Fruit fly (Drosophila melanogaster): ENCODE data around the gene Grl36b.

Grl36b gene

dm6 chr2L:18148552-18149219, 23.1 kb upstream of the Grl36b start (continued):
- peak in 1 of 3 experiments; percentile 52 for TF ChIP-seq lola (GFP tag; optimal IDR thresholded peaks at IDR 0.05)
- no peak for TF ChIP-seq inv (GFP tag; IDR thresholded peaks at IDR 0.05; ENCODE audit: partially characterized antibody)
- TF ChIP-seq sob (GFP tag; IDR thresholded peaks at IDR 0.05): peak; percentile 66; the same call in 1 of the 2 replicates
- TF ChIP-seq Chrac-16 (GFP tag; optimal IDR thresholded peaks at IDR 0.05): no peak
- TF ChIP-seq CG4617 (GFP tag; optimal IDR thresholded peaks at IDR 0.05; ENCODE audit: borderline replicate concordance): no peak
- no peak for TF ChIP-seq Lpt (GFP tag; optimal IDR thresholded peaks at IDR 0.05)
- peak; percentile 64 for TF ChIP-seq CG5180 (GFP tag; optimal IDR thresholded peaks at IDR 0.05)
- peak; percentile 73 for TF ChIP-seq CG15514 (GFP tag; optimal IDR thresholded peaks at IDR 0.05)
- TF ChIP-seq CG32532 (GFP tag; IDR thresholded peaks at IDR 0.05): peak; percentile 30; the same call in 1 of the 2 replicates
- no peak for TF ChIP-seq CG8478 (optimal IDR thresholded peaks at IDR 0.05)
- TF ChIP-seq vfl (GFP tag; optimal IDR thresholded peaks at IDR 0.05): no peak
- TF ChIP-seq Gug (GFP tag; IDR thresholded peaks at IDR 0.05): no peak
- peak; percentile 67 for TF ChIP-seq Fer3 (tag; optimal IDR thresholded peaks at IDR 0.05)
- peak; percentile 47 for TF ChIP-seq Jarid2 (GFP tag; optimal IDR thresholded peaks at IDR 0.05)
- no peak for TF ChIP-seq nmo (GFP tag; optimal IDR thresholded peaks at IDR 0.05)
- TF ChIP-seq CG31388 (GFP tag; optimal IDR thresholded peaks at IDR 0.05): no peak
- TF ChIP-seq ara (GFP tag; IDR thresholded peaks at IDR 0.05): peak; percentile 71; the same call in 1 of the 2 replicates
- TF ChIP-seq Scr (GFP tag; IDR thresholded peaks at IDR 0.05; ENCODE audit: partially characterized antibody): no peak
- TF ChIP-seq cato (GFP tag; optimal IDR thresholded peaks at IDR 0.05; ENCODE audit: borderline replicate concordance): no peak
- no peak for TF ChIP-seq CG14667 (GFP tag; IDR thresholded peaks at IDR 0.05)
- TF ChIP-seq CG7839 (tag; optimal IDR thresholded peaks at IDR 0.05): peak; percentile 25
- TF ChIP-seq schlank (tag; optimal IDR thresholded peaks at IDR 0.05): peak; percentile 82
- TF ChIP-seq CG3847 (GFP tag; IDR thresholded peaks at IDR 0.05): no peak
- TF ChIP-seq knrl (GFP tag; IDR thresholded peaks at IDR 0.05; ENCODE audit: partially characterized antibody): no peak
- TF ChIP-seq Side (GFP tag; optimal IDR thresholded peaks at IDR 0.05): peak; percentile 49
- no peak for TF ChIP-seq sisA (GFP tag; IDR thresholded peaks at IDR 0.05)
- TF ChIP-seq Hand (GFP tag; optimal IDR thresholded peaks at IDR 0.05): peak; percentile 44
- no peak for TF ChIP-seq dan (GFP tag; IDR thresholded peaks at IDR 0.05)
- TF ChIP-seq wek (GFP tag; optimal IDR thresholded peaks at IDR 0.05): peak; percentile 83
- peak; percentile 71 for TF ChIP-seq org-1 (GFP tag; optimal IDR thresholded peaks at IDR 0.05)
- TF ChIP-seq CoRest (tag; optimal IDR thresholded peaks at IDR 0.05): peak; percentile 24
- peak; percentile 56 for TF ChIP-seq CG8281 (tag; optimal IDR thresholded peaks at IDR 0.05)
- TF ChIP-seq CG32767 (GFP tag; IDR thresholded peaks at IDR 0.05): peak; percentile 45; the same call in 1 of the 2 replicates
- TF ChIP-seq Sry-β (GFP tag; optimal IDR thresholded peaks at IDR 0.05): peak; percentile 39
- no peak for TF ChIP-seq CG30020 (tag; optimal IDR thresholded peaks at IDR 0.05)
- no peak for TF ChIP-seq crc (GFP tag; optimal IDR thresholded peaks at IDR 0.05)
- TF ChIP-seq gsb (GFP tag; IDR thresholded peaks at IDR 0.05): peak; percentile 23; the same call in 1 of the 2 replicates
- TF ChIP-seq CG12391 (tag; optimal IDR thresholded peaks at IDR 0.05): no peak
- no peak for TF ChIP-seq az2 (GFP tag; optimal IDR thresholded peaks at IDR 0.05)
- TF ChIP-seq vnd (GFP tag; IDR thresholded peaks at IDR 0.05; ENCODE audit: partially characterized antibody): no peak
- peak; percentile 82 for TF ChIP-seq Hey (tag; optimal IDR thresholded peaks at IDR 0.05)
- TF ChIP-seq stc (GFP tag; IDR thresholded peaks at IDR 0.05): peak; percentile 49; the same call in 1 of the 2 replicates
- peak; percentile 14 for TF ChIP-seq CG3065 (GFP tag; optimal IDR thresholded peaks at IDR 0.05)
- no peak for TF ChIP-seq Trl (optimal IDR thresholded peaks at IDR 0.05)
- peak; percentile 64 for TF ChIP-seq Trl (GFP tag; optimal IDR thresholded peaks at IDR 0.05)
- no peak for TF ChIP-seq tx (GFP tag; optimal IDR thresholded peaks at IDR 0.05)
- TF ChIP-seq sr (GFP tag; IDR thresholded peaks at IDR 0.05): peak; percentile 68; the same call in 2 of the 3 replicates
- peak; percentile 85 for TF ChIP-seq Hmr (GFP tag; optimal IDR thresholded peaks at IDR 0.05)
- TF ChIP-seq CG17829 (tag; optimal IDR thresholded peaks at IDR 0.05): peak; percentile 16
